Comparison of ENCODE assay signal across 6 worm cellular contexts in the genomic region with DNA sequence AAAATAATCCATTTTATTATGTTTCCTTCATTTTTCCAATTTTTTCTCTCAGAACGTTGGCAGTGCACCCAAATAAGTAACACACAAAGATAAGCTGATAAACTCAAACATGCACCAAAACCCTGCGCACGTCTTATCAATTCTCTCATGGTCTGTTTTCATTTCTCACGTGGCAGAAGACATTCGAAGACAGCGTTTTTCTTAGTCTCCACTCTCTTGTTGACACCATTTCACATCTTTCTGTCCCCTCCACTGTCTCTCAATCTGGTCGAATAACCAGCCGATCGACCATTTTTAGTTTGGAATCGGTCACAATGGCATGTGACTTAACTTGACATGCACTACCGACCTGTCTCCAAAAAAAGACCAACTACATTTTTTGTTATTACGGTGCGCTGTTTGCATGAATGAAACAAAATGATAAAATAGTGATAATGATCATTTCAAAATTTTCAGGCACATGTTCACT.
A peak's percentile ranks its signal among the peaks of the same experiment; 100 is the strongest.
TF ChIP-seq lines count a peak whose summit lies in the region.

A gene (plus strand): TSS at position 51 of the 469 bp plus-strand sequence.

TF ChIP-seq in whole organism, L1 larva, 84 proteins besides CTCF, POLR2A, EP300 and RAD21 (continues in another document):
- TF ChIP-seq aly-2 (tag; optimal IDR thresholded peaks at IDR 0.05; lab: Kevin White, UChicago) (no peak), aha-1 (tag; optimal IDR thresholded peaks at IDR 0.05; lab: Kevin White, UChicago) (no peak), jun-1 (tag; optimal IDR thresholded peaks at IDR 0.05; lab: Kevin White, UChicago) (peak; percentile 20), dpl-1 (GFP tag; optimal IDR thresholded peaks at IDR 0.05; lab: Kevin White, UChicago) (peak in 1 of 3 experiments; percentile 6), mef-2 (tag; optimal IDR thresholded peaks at IDR 0.05; lab: Kevin White, UChicago) (no peak), fkh-8 (tag; optimal IDR thresholded peaks at IDR 0.05; lab: Kevin White, UChicago) (no peak), nhr-237 (tag; optimal IDR thresholded peaks at IDR 0.05; lab: Kevin White, UChicago) (no peak), sptf-1 (tag; optimal IDR thresholded peaks at IDR 0.05; lab: Kevin White, UChicago) (no peak), ceh-8 (GFP tag; optimal IDR thresholded peaks at IDR 0.05; lab: Kevin White, UChicago) (no peak), ztf-4 (tag; optimal IDR thresholded peaks at IDR 0.05; lab: Kevin White, UChicago) (no peak), unc-30 (tag; optimal IDR thresholded peaks at IDR 0.05; lab: Kevin White, UChicago) (no peak), rnt-1 (tag; optimal IDR thresholded peaks at IDR 0.05; lab: Kevin White, UChicago) (no peak), C16A3.4 (tag; optimal IDR thresholded peaks at IDR 0.05; lab: Kevin White, UChicago) (peak; percentile 40), unc-62 (GFP tag; optimal IDR thresholded peaks at IDR 0.05; lab: Kevin White, UChicago) (no peak), efl-3 (GFP tag; optimal IDR thresholded peaks at IDR 0.05; lab: Kevin White, UChicago) (no peak)

TF ChIP-seq in whole organism, L2 larva, 48 proteins besides CTCF, POLR2A, EP300 and RAD21 (continues in another document):
- TF ChIP-seq gmeb-1 (tag; optimal IDR thresholded peaks at IDR 0.05; lab: Kevin White, UChicago), result peak; percentile 56
- TF ChIP-seq nhr-11 (tag; optimal IDR thresholded peaks at IDR 0.05; lab: Kevin White, UChicago), result no peak
- TF ChIP-seq dmd-4 (tag; optimal IDR thresholded peaks at IDR 0.05; lab: Kevin White, UChicago), result no peak
- TF ChIP-seq nhr-21 (tag; optimal IDR thresholded peaks at IDR 0.05; lab: Kevin White, UChicago), result peak; percentile 67
- TF ChIP-seq aly-2 (tag; optimal IDR thresholded peaks at IDR 0.05; lab: Kevin White, UChicago), result no peak
- no peak for TF ChIP-seq ceh-16 (tag; optimal IDR thresholded peaks at IDR 0.05; lab: Kevin White, UChicago)
- no peak for TF ChIP-seq ztf-4 (tag; optimal IDR thresholded peaks at IDR 0.05; lab: Kevin White, UChicago)
- no peak for TF ChIP-seq egl-27 (tag; optimal IDR thresholded peaks at IDR 0.05; lab: Kevin White, UChicago)
- peak; percentile 84 for TF ChIP-seq nhr-129 (tag; optimal IDR thresholded peaks at IDR 0.05; lab: Kevin White, UChicago)
- TF ChIP-seq Y55F3AM.14 (GFP tag; optimal IDR thresholded peaks at IDR 0.05; lab: Kevin White, UChicago), result peak; percentile 65
- TF ChIP-seq nhr-237 (tag; optimal IDR thresholded peaks at IDR 0.05; lab: Kevin White, UChicago), result no peak
- no peak for TF ChIP-seq R02D3.7 (tag; optimal IDR thresholded peaks at IDR 0.05; lab: Kevin White, UChicago)
- TF ChIP-seq lsy-2 (tag; optimal IDR thresholded peaks at IDR 0.05; lab: Kevin White, UChicago), result no peak
- no peak for TF ChIP-seq lin-11 (tag; optimal IDR thresholded peaks at IDR 0.05; lab: Kevin White, UChicago)
- TF ChIP-seq snpc-4 (tag; optimal IDR thresholded peaks at IDR 0.05; lab: Kevin White, UChicago), result no peak

TF ChIP-seq in whole organism, L3 larva, 47 proteins besides CTCF, POLR2A, EP300 and RAD21 (continues in another document):
- TF ChIP-seq skn-1 (tag; optimal IDR thresholded peaks at IDR 0.05; lab: Kevin White, UChicago) (no peak), jun-1 (tag; optimal IDR thresholded peaks at IDR 0.05; lab: Kevin White, UChicago) (peak; percentile 76), nhr-12 (tag; optimal IDR thresholded peaks at IDR 0.05; lab: Kevin White, UChicago) (no peak), daf-12 (tag; optimal IDR thresholded peaks at IDR 0.05; lab: Kevin White, UChicago) (no peak), nhr-67 (tag; optimal IDR thresholded peaks at IDR 0.05; lab: Kevin White, UChicago) (no peak), elt-2 (tag; optimal IDR thresholded peaks at IDR 0.05; lab: Kevin White, UChicago) (peak; percentile 86), unc-62 (GFP tag; optimal IDR thresholded peaks at IDR 0.05; lab: Kevin White, UChicago) (no peak), egl-27 (tag; optimal IDR thresholded peaks at IDR 0.05; lab: Kevin White, UChicago) (no peak), ZK546.5 (tag; optimal IDR thresholded peaks at IDR 0.05; lab: Kevin White, UChicago) (no peak), egl-5 (tag; optimal IDR thresholded peaks at IDR 0.05; lab: Kevin White, UChicago) (no peak), nhr-77 (tag; optimal IDR thresholded peaks at IDR 0.05; lab: Kevin White, UChicago) (no peak), hmg-11 (tag; optimal IDR thresholded peaks at IDR 0.05; lab: Kevin White, UChicago) (no peak), nhr-28 (tag; optimal IDR thresholded peaks at IDR 0.05; lab: Kevin White, UChicago) (no peak), R02D3.7 (tag; optimal IDR thresholded peaks at IDR 0.05; lab: Kevin White, UChicago) (no peak), ztf-4 (tag; optimal IDR thresholded peaks at IDR 0.05; lab: Kevin White, UChicago) (no peak), pqm-1 (tag; optimal IDR thresholded peaks at IDR 0.05; lab: Kevin White, UChicago) (peak; percentile 54)

TF ChIP-seq in whole organism, L4 larva, 104 proteins besides CTCF, POLR2A, EP300 and RAD21 (continues in another document):
- no peak for TF ChIP-seq unc-130 (GFP tag; optimal IDR thresholded peaks at IDR 0.05; lab: Kevin White, UChicago)
- TF ChIP-seq arid-1 (GFP tag; conservative IDR thresholded peaks at IDR 0.05; lab: Robert Waterston, UW), result no peak
- peak; percentile 42 for TF ChIP-seq nhr-25 (tag; optimal IDR thresholded peaks at IDR 0.05; lab: Kevin White, UChicago; ENCODE audit: borderline replicate concordance, insufficient read depth)
- TF ChIP-seq unc-62 (GFP tag; optimal IDR thresholded peaks at IDR 0.05 in 1 of 2; lab: Kevin White, UChicago), result peak in 1 of 2 experiments; percentile 84
- TF ChIP-seq unc-62 (tag; optimal IDR thresholded peaks at IDR 0.05; lab: Kevin White, UChicago), result no peak
- no peak for TF ChIP-seq nhr-237 (tag; optimal IDR thresholded peaks at IDR 0.05; lab: Kevin White, UChicago)
- peak; percentile 84 for TF ChIP-seq hlh-30 (tag; optimal IDR thresholded peaks at IDR 0.05; lab: Kevin White, UChicago; ENCODE audit: insufficient read depth)
- peak; percentile 67 for TF ChIP-seq mxl-3 (GFP tag; optimal IDR thresholded peaks at IDR 0.05; lab: Kevin White, UChicago)
- no peak for TF ChIP-seq ces-1 (GFP tag; optimal IDR thresholded peaks at IDR 0.05; lab: Kevin White, UChicago)
- TF ChIP-seq dve-1 (tag; optimal IDR thresholded peaks at IDR 0.05; lab: Kevin White, UChicago; ENCODE audit: insufficient read depth), result peak; percentile 76
- TF ChIP-seq zag-1 (tag; optimal IDR thresholded peaks at IDR 0.05; lab: Kevin White, UChicago), result no peak
- TF ChIP-seq ama-1 (optimal IDR thresholded peaks at IDR 0.05; lab: Kevin White, UChicago), result no peak
- no peak for TF ChIP-seq lir-3 (tag; optimal IDR thresholded peaks at IDR 0.05; lab: Kevin White, UChicago)
- peak; percentile 15 to 91 for TF ChIP-seq mdl-1 (tag; optimal IDR thresholded peaks at IDR 0.05; lab: Kevin White, UChicago)
- no peak for TF ChIP-seq rbr-2 (tag; optimal IDR thresholded peaks at IDR 0.05; lab: Kevin White, UChicago)

TF ChIP-seq in whole organism, late embryonic, 69 proteins besides CTCF, POLR2A, EP300 and RAD21:
- TF ChIP-seq pat-9 (tag; optimal IDR thresholded peaks at IDR 0.05; lab: Kevin White, UChicago), result no peak
- peak; percentile 88 for TF ChIP-seq elt-2 (tag; optimal IDR thresholded peaks at IDR 0.05; lab: Kevin White, UChicago)
TF ChIP-seq in whole organism, late embryonic: peak in this region for 1.

TF ChIP-seq in whole organism, young adult, 124 proteins besides CTCF, POLR2A, EP300 and RAD21 (continues in another document):
- TF ChIP-seq F37B4.10 (GFP tag; IDR thresholded peaks at IDR 0.05; lab: Robert Waterston, UW) (no peak), nhr-80 (tag; optimal IDR thresholded peaks at IDR 0.05; lab: Kevin White, UChicago) (peak; percentile 91), lin-40 (tag; optimal IDR thresholded peaks at IDR 0.05; lab: Kevin White, UChicago) (peak; percentile 51), rpc-1 (optimal IDR thresholded peaks at IDR 0.05; lab: Kevin White, UChicago) (no peak), rpc-1 (tag; optimal IDR thresholded peaks at IDR 0.05; lab: Kevin White, UChicago) (no peak), ceh-91 (GFP tag; IDR thresholded peaks at IDR 0.05; lab: Robert Waterston, UW) (no peak), lag-1 (GFP tag; IDR thresholded peaks at IDR 0.05; lab: Robert Waterston, UW) (no peak), Y53F4B.3 (GFP tag; IDR thresholded peaks at IDR 0.05; lab: Robert Waterston, UW) (no peak), rcor-1 (GFP tag; IDR thresholded peaks at IDR 0.05; lab: Robert Waterston, UW) (no peak), F57A8.1 (GFP tag; optimal IDR thresholded peaks at IDR 0.05; lab: Kevin White, UChicago) (no peak), ceh-100 (GFP tag; IDR thresholded peaks at IDR 0.05; lab: Robert Waterston, UW) (no peak), atf-7 (tag; optimal IDR thresholded peaks at IDR 0.05; lab: Kevin White, UChicago) (peak; percentile 48), cebp-1 (GFP tag; IDR thresholded peaks at IDR 0.05; lab: Robert Waterston, UW) (no peak), cebp-1 (tag; optimal IDR thresholded peaks at IDR 0.05; lab: Kevin White, UChicago) (peak; percentile 70), F39B2.1 (GFP tag; IDR thresholded peaks at IDR 0.05; lab: Robert Waterston, UW) (no peak), hmg-1.2 (GFP tag; IDR thresholded peaks at IDR 0.05; lab: Robert Waterston, UW) (no peak), nhr-90 (tag; optimal IDR thresholded peaks at IDR 0.05; lab: Kevin White, UChicago) (peak; percentile 36), madf-8 (GFP tag; conservative IDR thresholded peaks at IDR 0.05; lab: Robert Waterston, UW) (no peak), snpc-4 (GFP tag; optimal IDR thresholded peaks at IDR 0.05; lab: Kevin White, UChicago) (no peak), snpc-4 (tag; optimal IDR thresholded peaks at IDR 0.05; lab: Kevin White, UChicago) (no peak), K11D2.4 (GFP tag; IDR thresholded peaks at IDR 0.05; lab: Robert Waterston, UW) (no peak), fkh-3 (tag; optimal IDR thresholded peaks at IDR 0.05; lab: Kevin White, UChicago) (no peak), T26A5.8 (tag; optimal IDR thresholded peaks at IDR 0.05; lab: Kevin White, UChicago) (no peak), unc-62 (GFP tag; optimal IDR thresholded peaks at IDR 0.05; lab: Kevin White, UChicago) (peak; percentile 92), nfya-2 (GFP tag; IDR thresholded peaks at IDR 0.05; lab: Robert Waterston, UW) (no peak), Y56A3A.18 (GFP tag; IDR thresholded peaks at IDR 0.05; lab: Robert Waterston, UW) (no peak), C06A6.2 (GFP tag; conservative IDR thresholded peaks at IDR 0.05; lab: Robert Waterston, UW) (no peak), ztf-28 (GFP tag; IDR thresholded peaks at IDR 0.05; lab: Robert Waterston, UW) (no peak), let-526 (GFP tag; IDR thresholded peaks at IDR 0.05; lab: Robert Waterston, UW) (0 out of 2 replicates have a peak, but pooled peaks have one; percentile 28), ztf-26 (tag; optimal IDR thresholded peaks at IDR 0.05; lab: Kevin White, UChicago) (peak; percentile 61), ztf-22 (GFP tag; optimal IDR thresholded peaks at IDR 0.05; lab: Kevin White, UChicago) (peak; percentile 69), B0336.3 (GFP tag; IDR thresholded peaks at IDR 0.05; lab: Robert Waterston, UW) (peak; percentile 67), tbp1 (GFP tag; optimal IDR thresholded peaks at IDR 0.05; lab: Kevin White, UChicago) (peak; percentile 15)
